Worm (Caenorhabditis elegans): ENCODE results near the gene frm-10.

- TF ChIP-seq ceh-24 (tag; optimal IDR thresholded peaks at IDR 0.05) (no peak), sox-4 (tag; optimal IDR thresholded peaks at IDR 0.05) (no peak), madf-2 (tag; optimal IDR thresholded peaks at IDR 0.05) (no peak), pqm-1 (tag; optimal IDR thresholded peaks at IDR 0.05) (no peak), K09A11.1 (tag; optimal IDR thresholded peaks at IDR 0.05; ENCODE audit: insufficient read depth) (no peak), pha-2 (tag; optimal IDR thresholded peaks at IDR 0.05) (no peak), pros-1 (tag; optimal IDR thresholded peaks at IDR 0.05) (no peak), C08G9.2 (tag; optimal IDR thresholded peaks at IDR 0.05) (no peak), ceh-48 (tag; optimal IDR thresholded peaks at IDR 0.05) (no peak), che-1 (tag; optimal IDR thresholded peaks at IDR 0.05) (no peak), ama-1 (optimal IDR thresholded peaks at IDR 0.05) (no peak)
Measured at ce11 chrV:13432364-13432763, 30.6 kb upstream of the frm-10 start, which contains the start of gene srd-17.
